Fruit fly (Drosophila melanogaster) whole organism, embryonic: ENCODE data around the gene CG43935.

Experiments used
- ATbp ChIP-seq: fragments of 200-800 bp; sonication (Bioruptor generic); optimal IDR thresholded peaks from 2 replicates; lab custom pipeline; 2017; ENCODE audit warnings: missing biosample characterization, mild to moderate bottlenecking, missing genetic modification characterization, missing genetic modification reagents
- Asciz ChIP-seq: fragments of 200-800 bp; sonication (Bioruptor generic); optimal IDR thresholded peaks from 2 replicates; lab custom pipeline; 2017; ENCODE audit warnings: missing biosample characterization, mild to moderate bottlenecking, missing genetic modification characterization, missing genetic modification reagents
- Atf3 ChIP-seq: fragments of 200-800 bp; sonication (Bioruptor generic); optimal IDR thresholded peaks from 3 replicates; lab custom pipeline; 2016; ENCODE audit warnings: missing biosample characterization, missing genetic modification characterization
- Awh ChIP-seq: fragments of 200-800 bp; sonication (Bioruptor generic); IDR thresholded peaks from 2 replicates; pipeline ENCODE4, ENCODE4 v1.3.6; 2022; ENCODE audit warnings: missing biosample characterization, missing genetic modification characterization
- Blimp-1 ChIP-seq: fragments of 200-800 bp; sonication (Bioruptor generic); optimal IDR thresholded peaks from 3 replicates; lab custom pipeline; 2018; ENCODE audit warnings: missing biosample characterization, missing genetic modification characterization, mild to moderate bottlenecking, moderate library complexity, missing genetic modification reagents
- CG10209 ChIP-seq: fragments of 200-800 bp; sonication (Bioruptor generic); optimal IDR thresholded peaks from 3 replicates; lab custom pipeline; 2017; ENCODE audit warnings: missing biosample characterization, mild to moderate bottlenecking, missing genetic modification characterization, missing genetic modification reagents
- CG10462 ChIP-seq: fragments of 200-800 bp; sonication (Bioruptor generic); optimal IDR thresholded peaks from 2 replicates; lab custom pipeline; 2016; ENCODE audit warnings: missing biosample characterization, missing genetic modification characterization
- CG12071 ChIP-seq: fragments of 200-800 bp; sonication (Bioruptor generic); optimal IDR thresholded peaks from 3 replicates; lab custom pipeline; 2018; ENCODE audit warnings: missing biosample characterization, mild to moderate bottlenecking, missing genetic modification characterization
- CG1233 ChIP-seq: fragments of 200-800 bp; sonication (Bioruptor generic); optimal IDR thresholded peaks from 4 replicates; lab custom pipeline; 2018; ENCODE audit warnings: missing biosample characterization, mild to moderate bottlenecking, missing genetic modification characterization
- CG12391 ChIP-seq: fragments of 200-800 bp; sonication (Bioruptor generic); optimal IDR thresholded peaks from 3 replicates; lab custom pipeline; 2018; ENCODE audit warnings: missing biosample characterization, mild to moderate bottlenecking, missing genetic modification characterization, moderate library complexity
- CG12769 ChIP-seq: fragments of 200-800 bp; sonication (Bioruptor generic); optimal IDR thresholded peaks from 2 replicates; lab custom pipeline; 2019; ENCODE audit warnings: missing biosample characterization, mild to moderate bottlenecking, missing genetic modification characterization, moderate library complexity
- CG13894 ChIP-seq: fragments of 200-800 bp; sonication (Bioruptor generic); optimal IDR thresholded peaks from 3 replicates; lab custom pipeline; 2018; ENCODE audit warnings: missing biosample characterization, mild to moderate bottlenecking, missing genetic modification characterization, moderate library complexity
- CG14710 ChIP-seq: fragments of 200-800 bp; sonication (Bioruptor generic); optimal IDR thresholded peaks from 3 replicates; lab custom pipeline; 2019; ENCODE audit warnings: missing biosample characterization, mild to moderate bottlenecking, missing genetic modification characterization, moderate library complexity
- CG16863 ChIP-seq: fragments of 200-800 bp; sonication (Bioruptor generic); optimal IDR thresholded peaks from 3 replicates; lab custom pipeline; 2016; ENCODE audit warnings: missing biosample characterization, missing genetic modification characterization
- CG17385 ChIP-seq: fragments of 200-800 bp; sonication (Bioruptor generic); optimal IDR thresholded peaks from 3 replicates; lab custom pipeline; 2018; ENCODE audit warnings: missing biosample characterization, mild to moderate bottlenecking, missing genetic modification characterization
- CG18011 ChIP-seq: fragments of 200-800 bp; sonication (Bioruptor generic); optimal IDR thresholded peaks from 2 replicates; lab custom pipeline; 2017; ENCODE audit warnings: missing biosample characterization, missing genetic modification characterization, mild to moderate bottlenecking, moderate library complexity, missing genotype
- CG18599 ChIP-seq: fragments of 200-800 bp; sonication (Bioruptor generic); optimal IDR thresholded peaks from 3 replicates; lab custom pipeline; 2017; ENCODE audit warnings: missing biosample characterization, missing genetic modification characterization, mild to moderate bottlenecking, moderate library complexity, missing genetic modification reagents
- CG2120 ChIP-seq: fragments of 200-800 bp; sonication (Bioruptor generic); optimal IDR thresholded peaks from 3 replicates; lab custom pipeline; 2016; ENCODE audit warnings: missing biosample characterization, missing genetic modification characterization
- CG31365 ChIP-seq: fragments of 200-800 bp; sonication (Bioruptor generic); optimal IDR thresholded peaks from 2 replicates; lab custom pipeline; 2018; ENCODE audit warnings: missing biosample characterization, mild to moderate bottlenecking, missing genetic modification characterization
- CG34376 ChIP-seq: fragments of 200-800 bp; sonication (Bioruptor generic); optimal IDR thresholded peaks from 2 replicates; lab custom pipeline; 2018; ENCODE audit warnings: missing biosample characterization, mild to moderate bottlenecking, missing genetic modification characterization
- CG6683 ChIP-seq: fragments of 200-800 bp; sonication (Bioruptor generic); optimal IDR thresholded peaks from 2 replicates; lab custom pipeline; 2017; ENCODE audit warnings: missing biosample characterization, mild to moderate bottlenecking, missing genetic modification characterization, missing genetic modification reagents
- CG6813 ChIP-seq: fragments of 200-800 bp; sonication (Bioruptor generic); optimal IDR thresholded peaks from 2 replicates; lab custom pipeline; 2017; ENCODE audit warnings: missing biosample characterization, missing genetic modification characterization, mild to moderate bottlenecking, moderate library complexity, missing genetic modification reagents
- CG7372 ChIP-seq: fragments of 200-800 bp; sonication (Bioruptor generic); IDR thresholded peaks from 2 replicates; pipeline ENCODE4 v1.3.6; 2022; ENCODE audit warnings: missing biosample characterization, missing genetic modification characterization
- Gsc ChIP-seq: fragments of 200-800 bp; sonication (Bioruptor generic); IDR thresholded peaks from 2 replicates; pipeline ENCODE4 v1.3.6; 2022; ENCODE audit warnings: missing biosample characterization, missing genetic modification characterization
- HHEX ChIP-seq: fragments of 200-800 bp; sonication (Bioruptor generic); optimal IDR thresholded peaks from 3 replicates; lab custom pipeline; 2017; ENCODE audit warnings: missing biosample characterization, mild to moderate bottlenecking, missing genetic modification characterization, missing genetic modification reagents
- HLHmδ ChIP-seq: fragments of 200-800 bp; sonication (Bioruptor generic); optimal IDR thresholded peaks from 2 replicates; lab custom pipeline; 2018; ENCODE audit warnings: missing biosample characterization, mild to moderate bottlenecking, missing genetic modification characterization, moderate library complexity
- Med ChIP-seq: fragments of 200-800 bp; sonication (Bioruptor generic); peaks from one replicate; lab custom pipeline; 2016; ENCODE audit warnings: missing biosample characterization, missing genetic modification characterization, mild to moderate bottlenecking, inconsistent platforms, moderate library complexity
- Meics ChIP-seq: fragments of 200-800 bp; sonication (Bioruptor generic); optimal IDR thresholded peaks from 2 replicates; lab custom pipeline; 2017; ENCODE audit warnings: missing biosample characterization, mild to moderate bottlenecking, missing genetic modification characterization
- Rfx ChIP-seq: fragments of 200-800 bp; sonication (Bioruptor generic); IDR thresholded peaks from 2 replicates; pipeline ENCODE4 v1.3.6; 2022; ENCODE audit warnings: missing biosample characterization, missing genetic modification characterization
- Sox102F ChIP-seq: fragments of 200-800 bp; sonication (Bioruptor generic); optimal IDR thresholded peaks from 2 replicates; lab custom pipeline; 2018; ENCODE audit warnings: missing biosample characterization, mild to moderate bottlenecking, missing genetic modification characterization, moderate library complexity
- Sry-δ ChIP-seq: fragments of 200-800 bp; sonication (Bioruptor generic); optimal IDR thresholded peaks from 2 replicates; lab custom pipeline; 2016; ENCODE audit warnings: missing biosample characterization, missing genetic modification characterization
- Trl ChIP-seq, 3 experiments: fragments of >200 bp in 2 of 3; fragments of 200-800 bp in 1 of 3; sonication (Bioruptor generic) in 1 of 3; optimal IDR thresholded peaks; 2 replicates in 1 of 3; 3 replicates in 2 of 3; lab custom pipeline; 2016 to 2017; ENCODE audit warnings: missing biosample characterization in 1 of 3, missing genetic modification characterization in 1 of 3
- cato ChIP-seq: fragments of 200-800 bp; sonication (Bioruptor generic); optimal IDR thresholded peaks from 2 replicates; lab custom pipeline; 2016; ENCODE audit warnings: missing biosample characterization, missing genetic modification characterization, borderline replicate concordance
- ci ChIP-seq: fragments of 200-800 bp; sonication (Bioruptor generic); IDR thresholded peaks from 3 replicates; pipeline ENCODE4 v1.3.6; 2022; ENCODE audit warnings: missing biosample characterization, missing genetic modification characterization
- fd64A ChIP-seq: fragments of 200-800 bp; sonication (Bioruptor generic); optimal IDR thresholded peaks from 3 replicates; lab custom pipeline; 2018; ENCODE audit warnings: missing biosample characterization, mild to moderate bottlenecking, missing genetic modification characterization
- fu2 ChIP-seq: fragments of 200-800 bp; sonication (Bioruptor generic); optimal IDR thresholded peaks from 2 replicates; lab custom pipeline; 2016; ENCODE audit warnings: missing biosample characterization, missing genetic modification characterization
- hb ChIP-seq: fragments of 200-800 bp; sonication (Bioruptor generic); IDR thresholded peaks from 3 replicates; pipeline ENCODE4 v1.3.6; 2022; ENCODE audit warnings: missing biosample characterization, missing genetic modification characterization; ENCODE audit not compliant: partially characterized antibody
- jing ChIP-seq: fragments of 200-800 bp; sonication (Bioruptor generic); optimal IDR thresholded peaks from 2 replicates; lab custom pipeline; 2018; ENCODE audit warnings: missing biosample characterization, mild to moderate bottlenecking, missing genetic modification characterization
- kni ChIP-seq: fragments of 200-800 bp; sonication (Bioruptor generic); optimal IDR thresholded peaks from 3 replicates; lab custom pipeline; 2017; ENCODE audit warnings: mild to moderate bottlenecking, missing biosample characterization, missing genetic modification reagents, missing genetic modification characterization
- pita ChIP-seq: fragments of 200-800 bp; sonication (Bioruptor generic); optimal IDR thresholded peaks from 2 replicates; lab custom pipeline; 2017; ENCODE audit warnings: missing biosample characterization, mild to moderate bottlenecking, missing genetic modification characterization
- psq ChIP-seq: fragments of 200-800 bp; sonication (Bioruptor generic); optimal IDR thresholded peaks from 2 replicates; lab custom pipeline; 2017; ENCODE audit warnings: missing biosample characterization, missing genetic modification characterization
- schlank ChIP-seq: fragments of 200-800 bp; sonication (Bioruptor generic); optimal IDR thresholded peaks from 2 replicates; lab custom pipeline; 2018; ENCODE audit warnings: missing biosample characterization, mild to moderate bottlenecking, missing genetic modification characterization
- scrt ChIP-seq: fragments of 200-800 bp; sonication (Bioruptor generic); optimal IDR thresholded peaks from 2 replicates; lab custom pipeline; 2018; ENCODE audit warnings: missing biosample characterization, mild to moderate bottlenecking, missing genetic modification characterization, moderate library complexity
- sens ChIP-seq: fragments of 200-800 bp; sonication (Bioruptor generic); peaks from one replicate; lab custom pipeline; 2016; ENCODE audit warnings: missing biosample characterization, missing genetic modification characterization
- slp2 ChIP-seq: fragments of 200-800 bp; sonication (Bioruptor generic); optimal IDR thresholded peaks from 2 replicates; lab custom pipeline; 2016; ENCODE audit warnings: missing biosample characterization, missing genetic modification characterization
- vvl ChIP-seq: fragments of 200-800 bp; sonication (Bioruptor generic); IDR thresholded peaks from 2 replicates; pipeline ENCODE4 v1.3.6; 2022; ENCODE audit warnings: missing biosample characterization, missing genetic modification characterization
- wek ChIP-seq: fragments of 200-800 bp; sonication (Bioruptor generic); optimal IDR thresholded peaks from 3 replicates; lab custom pipeline; 2018; ENCODE audit warnings: missing biosample characterization, mild to moderate bottlenecking, missing genetic modification characterization, moderate library complexity

Gene CG43935

DNA sequence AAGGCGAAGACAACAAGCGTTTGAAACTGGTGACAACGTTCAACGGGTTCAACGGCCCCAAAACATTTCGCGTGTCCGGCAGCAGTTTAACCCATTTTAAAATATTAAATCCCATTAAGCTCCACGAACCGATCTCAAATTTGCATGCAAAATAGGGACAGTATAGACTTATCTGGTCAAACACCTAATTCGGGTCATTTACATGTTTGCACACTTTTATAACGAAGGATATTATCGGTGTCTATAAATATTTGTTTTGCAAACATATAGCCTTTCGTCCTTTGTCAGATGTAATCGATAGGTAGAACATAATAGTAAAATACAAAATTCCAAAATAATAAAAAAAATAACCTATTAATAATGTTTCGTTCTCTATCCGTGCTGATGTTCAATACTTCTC, 3.3 kb upstream of the CG43935 start, which contains the start of gene CG34292:
Gene CG34292, plus strand, starts transcription at position 301 of the 400 bp plus-strand sequence.
- TF ChIP-seq CG12769 (no peak), cato (GFP tag; lab: Kevin White, UChicago) (no peak), CG31365 (tag; lab: Kevin White, UChicago) (no peak), psq (GFP tag; lab: Kevin White, UChicago) (no peak), wek (GFP tag; lab: Kevin White, UChicago) (no peak), hb (no peak), pita (GFP tag; lab: Kevin White, UChicago) (no peak), scrt (GFP tag; lab: Kevin White, UChicago) (no peak), CG14710 (no peak), jing (GFP tag; lab: Kevin White, UChicago) (no peak), CG34376 (GFP tag; lab: Kevin White, UChicago) (no peak)

DNA sequence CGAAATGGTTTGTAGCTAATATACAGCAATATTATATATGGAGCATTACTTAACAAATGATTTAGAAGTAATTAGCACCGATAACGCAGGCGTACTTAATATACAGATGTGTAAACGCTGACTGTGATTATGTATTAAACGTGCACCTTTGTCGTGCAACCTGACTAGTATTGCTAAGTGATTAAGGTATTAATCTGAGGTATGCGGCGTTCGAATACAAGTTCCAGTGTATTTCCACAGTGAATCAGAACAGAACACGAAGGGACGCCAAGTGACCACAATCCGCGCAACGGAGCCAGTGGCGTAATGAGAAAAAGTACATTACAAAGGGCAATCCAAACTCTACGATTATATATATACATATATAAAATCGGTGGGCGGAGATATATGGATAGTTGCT, 1.1 kb upstream of the CG43935 start, which contains the start of gene Nep5:
Gene Nep5, minus strand, starts transcription at position 101 of the 400 bp plus-strand sequence.
- TF ChIP-seq fu2: no peak
- no peak for TF ChIP-seq CG6683
- no peak for TF ChIP-seq schlank (tag; lab: Kevin White, UChicago)
- TF ChIP-seq slp2 (GFP tag; lab: Kevin White, UChicago): no peak
- TF ChIP-seq CG7372 (GFP tag; lab: Robert Waterston, UW): no peak
- no peak for TF ChIP-seq CG16863 (GFP tag; lab: Kevin White, UChicago)

DNA sequence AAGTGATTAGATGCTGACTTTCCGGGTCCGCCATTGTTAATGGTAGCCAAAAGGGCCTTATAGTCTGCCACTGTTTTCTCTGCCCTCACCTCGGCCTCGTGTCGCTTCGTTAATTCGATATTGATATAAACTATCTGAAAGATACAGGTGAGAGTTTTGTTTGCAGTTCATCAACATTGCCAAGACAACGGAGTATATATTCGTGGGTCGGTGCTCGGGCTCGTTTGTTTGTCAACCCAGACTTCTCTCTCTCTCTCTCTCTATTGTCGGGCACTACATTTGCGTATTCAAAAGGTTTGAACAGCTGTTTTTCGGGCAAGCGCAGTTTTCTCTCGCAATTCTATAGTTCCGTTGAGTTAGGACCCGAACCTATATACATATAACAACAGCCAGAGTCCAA, 2.1 kb downstream of the CG43935 start:
- TF ChIP-seq CG10462: no peak
- TF ChIP-seq Awh (GFP tag; lab: Robert Waterston, UW): peak; percentile 52; the same call in 1 of the 2 replicates
- TF ChIP-seq CG18011 (GFP tag; lab: Kevin White, UChicago): no peak
- peak; percentile 85 for TF ChIP-seq sens (GFP tag; lab: Kevin White, UChicago)
- no peak for TF ChIP-seq Atf3
- TF ChIP-seq CG18599 (GFP tag; lab: Kevin White, UChicago): peak; percentile 59
- peak; percentile 17 for TF ChIP-seq Meics
- peak; percentile 7 for TF ChIP-seq CG17385 (GFP tag; lab: Kevin White, UChicago)
- peak; percentile 39 for TF ChIP-seq Asciz (GFP tag; lab: Kevin White, UChicago)
- peak; percentile 55 for TF ChIP-seq ATbp
- peak; percentile 25 for TF ChIP-seq Blimp-1
- TF ChIP-seq vvl: peak; percentile 33; the same call in 1 of the 2 replicates
- TF ChIP-seq CG13894 (tag; lab: Kevin White, UChicago): peak; percentile 78
- TF ChIP-seq CG10209 (GFP tag; lab: Kevin White, UChicago): peak; percentile 1
- no peak for TF ChIP-seq Gsc
- TF ChIP-seq ci: 0 out of 3 replicates have a peak, but pooled peaks have one; percentile 56
- peak; percentile 46 for TF ChIP-seq CG6813 (GFP tag; lab: Kevin White, UChicago)
- peak; percentile 5 for TF ChIP-seq kni (GFP tag; lab: Kevin White, UChicago)
- TF ChIP-seq fd64A (GFP tag; lab: Kevin White, UChicago): peak; percentile 50
- TF ChIP-seq Med (GFP tag; lab: Kevin White, UChicago): peak; percentile 23
- TF ChIP-seq CG12071: peak; percentile 24
- no peak for TF ChIP-seq HLHmδ (GFP tag; lab: Kevin White, UChicago)
- no peak for TF ChIP-seq CG12391
- peak; percentile 3 for TF ChIP-seq CG1233 (GFP tag; lab: Kevin White, UChicago)
- peak; percentile 1 to 39 for TF ChIP-seq Trl (optimal IDR thresholded peaks at IDR 0.05; lab: Kevin White, UChicago)
- TF ChIP-seq Trl (GFP tag; optimal IDR thresholded peaks at IDR 0.05; lab: Kevin White, UChicago): no peak
- TF ChIP-seq HHEX (GFP tag; lab: Kevin White, UChicago): peak; percentile 11
- peak; percentile 21; the same call in 1 of the 2 replicates for TF ChIP-seq Rfx (GFP tag; lab: Robert Waterston, UW)
- peak; percentile 16 for TF ChIP-seq CG2120 (GFP tag; lab: Kevin White, UChicago)
- TF ChIP-seq Sry-δ (GFP tag; lab: Kevin White, UChicago): no peak
- peak; percentile 10 for TF ChIP-seq Sox102F (GFP tag; lab: Kevin White, UChicago)
